Worm (Caenorhabditis elegans) whole organism, L4 larva: ENCODE data around the gene romo-1.

Experiments
- ceh-28 ChIP-seq: fragments of 150-350 bp; optimal IDR thresholded peaks from 2 replicates; lab custom pipeline; 2014; ENCODE audit warnings: missing biosample characterization, missing genetic modification reagents, missing genetic modification characterization
- ces-1 ChIP-seq: fragments of 150-350 bp; sonication (generic microtip); optimal IDR thresholded peaks from 4 replicates; lab custom pipeline; 2014; ENCODE audit warnings: missing biosample characterization, missing genetic modification reagents, missing genetic modification characterization
- dpl-1 ChIP-seq: fragments of 150-350 bp; optimal IDR thresholded peaks from 2 replicates; lab custom pipeline; 2014; ENCODE audit warnings: missing biosample characterization, missing genetic modification reagents, missing genetic modification characterization
- egl-27 ChIP-seq: sonication (generic microtip); optimal IDR thresholded peaks from 3 replicates; lab custom pipeline; 2017; ENCODE audit warnings: missing biosample characterization, missing genetic modification reagents, missing genetic modification characterization
- mdt-29 ChIP-seq: fragments of 200-800 bp; sonication (Bioruptor generic); IDR thresholded peaks from 2 replicates; pipeline ENCODE4 v1.3.6; 2022; ENCODE audit warnings: missing genetic modification reagents, missing genetic modification characterization, missing compliant biosample characterization
- nhr-11 ChIP-seq: fragments of 150-350 bp; optimal IDR thresholded peaks from 2 replicates; lab custom pipeline; 2014; ENCODE audit warnings: missing biosample characterization, missing genetic modification characterization
- nhr-237 ChIP-seq: sonication (generic microtip); optimal IDR thresholded peaks from 2 replicates; lab custom pipeline; 2017; ENCODE audit warnings: missing biosample characterization, missing genetic modification characterization
- saeg-2 ChIP-seq: fragments of 200-800 bp; sonication (Bioruptor generic); IDR thresholded peaks from 2 replicates; pipeline ENCODE4 v1.3.6; 2022; ENCODE audit warnings: missing genetic modification reagents, missing genetic modification characterization, missing compliant biosample characterization
- skn-1 ChIP-seq: fragments of 150-350 bp; optimal IDR thresholded peaks from 2 replicates; lab custom pipeline; 2014; ENCODE audit warnings: missing biosample characterization, missing genetic modification characterization
- snpc-4 ChIP-seq: fragments of 150-350 bp; optimal IDR thresholded peaks from 2 replicates; lab custom pipeline; 2014; ENCODE audit warnings: missing biosample characterization, missing genetic modification characterization
- unc-39 ChIP-seq: sonication (generic microtip); optimal IDR thresholded peaks from 2 replicates; lab custom pipeline; 2017; ENCODE audit warnings: missing biosample characterization, missing genetic modification characterization
- zag-1 ChIP-seq: fragments of 150-350 bp; optimal IDR thresholded peaks from 2 replicates; lab custom pipeline; 2014; ENCODE audit warnings: missing biosample characterization, missing genetic modification characterization

DNA sequence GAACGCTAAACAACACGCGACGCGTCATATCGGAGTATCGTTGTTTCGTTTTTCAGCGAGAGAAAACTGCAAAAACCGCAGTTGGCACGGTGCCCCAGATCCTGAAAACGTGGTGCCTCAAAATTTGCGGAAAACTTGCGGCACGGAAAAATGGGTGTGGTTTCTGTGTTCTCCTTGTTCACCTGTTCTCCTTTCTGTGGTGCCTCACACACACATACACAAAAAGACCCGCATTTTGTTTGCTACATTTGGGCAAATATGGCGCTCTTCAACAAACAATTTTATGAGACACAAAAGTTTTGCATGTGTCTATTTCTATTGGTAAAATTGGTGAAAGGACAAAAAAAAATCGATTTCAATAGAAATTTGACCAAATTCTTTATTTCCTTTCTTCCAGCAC is 38.9 kb downstream of the romo-1 start:
- TF ChIP-seq skn-1 (no peak), nhr-11 (tag; lab: Kevin White, UChicago) (no peak), mdt-29 (GFP tag; lab: Robert Waterston, UW) (no peak), saeg-2 (GFP tag; lab: Robert Waterston, UW) (no peak), dpl-1 (GFP tag; lab: Kevin White, UChicago) (no peak), ces-1 (GFP tag; lab: Kevin White, UChicago) (no peak), snpc-4 (tag; lab: Kevin White, UChicago) (no peak), unc-39 (tag; lab: Kevin White, UChicago) (no peak), egl-27 (tag; lab: Kevin White, UChicago) (no peak), zag-1 (tag; lab: Kevin White, UChicago) (no peak), ceh-28 (tag; lab: Kevin White, UChicago) (no peak), nhr-237 (tag; lab: Kevin White, UChicago) (no peak)
